Worm (Caenorhabditis elegans) whole organism, L2 larva: Measurements from ENCODE around the gene C46C2.6.

Experiments
- ZK546.5 ChIP-seq: sonication (generic microtip); optimal IDR thresholded peaks from 2 replicates; lab custom pipeline; 2017; ENCODE audit warnings: missing biosample characterization, missing genetic modification characterization
- alr-1 ChIP-seq: fragments of 150-350 bp; optimal IDR thresholded peaks from 2 replicates; lab custom pipeline; 2014; ENCODE audit warnings: missing biosample characterization, missing genetic modification characterization
- aly-2 ChIP-seq: fragments of 150-350 bp; optimal IDR thresholded peaks from 2 replicates; lab custom pipeline; 2014; ENCODE audit warnings: missing biosample characterization, missing genetic modification characterization
- blmp-1 ChIP-seq: sonication (generic microtip); optimal IDR thresholded peaks from 2 replicates; lab custom pipeline; 2017; ENCODE audit warnings: missing genetic modification characterization, mild to moderate bottlenecking, missing compliant biosample characterization, antibody characterized with exemption, moderate library complexity; ENCODE audit not compliant: insufficient read depth
- lsy-2 ChIP-seq, 2 experiments: fragments of 150-350 bp in 1 of 2; sonication (generic microtip) in 1 of 2; optimal IDR thresholded peaks; 2 replicates each; lab custom pipeline; 2014 to 2017; ENCODE audit warnings: missing biosample characterization in 2 of 2, missing genetic modification characterization in 2 of 2
- nhr-10 ChIP-seq: sonication (generic microtip); optimal IDR thresholded peaks from 2 replicates; lab custom pipeline; 2017; ENCODE audit warnings: missing biosample characterization, missing genetic modification characterization
- nhr-12 ChIP-seq: fragments of 150-350 bp; optimal IDR thresholded peaks from 2 replicates; lab custom pipeline; 2014; ENCODE audit warnings: missing biosample characterization, missing genetic modification characterization
- nhr-237 ChIP-seq: fragments of 150-350 bp; optimal IDR thresholded peaks from 2 replicates; lab custom pipeline; 2014; ENCODE audit warnings: missing biosample characterization, missing genetic modification characterization
- nhr-77 ChIP-seq: fragments of 150-350 bp; optimal IDR thresholded peaks from 2 replicates; lab custom pipeline; 2014; ENCODE audit warnings: missing biosample characterization, missing genetic modification characterization
- unc-62 ChIP-seq: fragments of 150-350 bp; optimal IDR thresholded peaks from 2 replicates; lab custom pipeline; 2014; ENCODE audit warnings: missing biosample characterization, missing genetic modification reagents, missing genetic modification characterization
- ztf-11 ChIP-seq: sonication (generic microtip); optimal IDR thresholded peaks from 2 replicates; lab custom pipeline; 2017; ENCODE audit warnings: missing biosample characterization, missing genetic modification characterization
- ztf-4 ChIP-seq: fragments of 150-350 bp; optimal IDR thresholded peaks from 2 replicates; lab custom pipeline; 2014; ENCODE audit warnings: missing biosample characterization, missing genetic modification characterization

- TF ChIP-seq nhr-10 (tag; lab: Kevin White, UChicago) (no peak), ztf-4 (no peak), lsy-2 (tag; optimal IDR thresholded peaks at IDR 0.05; lab: Kevin White, UChicago) (no peak), nhr-77 (tag; lab: Kevin White, UChicago) (no peak), nhr-12 (no peak), ZK546.5 (tag; lab: Kevin White, UChicago) (no peak), unc-62 (GFP tag; lab: Kevin White, UChicago) (no peak), blmp-1 (tag; lab: Kevin White, UChicago) (no peak), ztf-11 (tag; lab: Kevin White, UChicago) (no peak), aly-2 (no peak), alr-1 (tag; lab: Kevin White, UChicago) (no peak), nhr-237 (no peak)
These were observed 46.5 kb upstream of the C46C2.6 start, which contains the start of gene C07C7.3 for ce11 chrIV:9165681-9166080.
